Worm (Caenorhabditis elegans) whole organism, midembryonic: ENCODE results near the gene set-1.

Experiments
- T22C8.4 ChIP-seq: fragments of 200-800 bp; sonication (Bioruptor generic); IDR thresholded peaks from 2 replicates; pipeline ENCODE4 v1.3.6; 2022; ENCODE audit warnings: missing genetic modification characterization, missing compliant biosample characterization
- cog-1 ChIP-seq: sonication (generic microtip); optimal IDR thresholded peaks from 2 replicates; lab custom pipeline; 2016; ENCODE audit warnings: missing genetic modification characterization, missing compliant biosample characterization
- flt-1 ChIP-seq: fragments of 200-800 bp; sonication (Bioruptor generic); IDR thresholded peaks from 2 replicates; pipeline ENCODE4 v1.3.6; 2022; ENCODE audit warnings: missing genetic modification characterization, missing compliant biosample characterization
- klf-2 ChIP-seq: fragments of 200-800 bp; sonication (Bioruptor generic); conservative IDR thresholded peaks from 2 replicates; pipeline ENCODE4 v1.3.6; 2022; ENCODE audit warnings: missing genetic modification reagents, missing genetic modification characterization, missing compliant biosample characterization
- ref-1 ChIP-seq: fragments of 200-800 bp; sonication (Bioruptor generic); conservative IDR thresholded peaks from 2 replicates; pipeline ENCODE4 v1.3.6; 2022; ENCODE audit warnings: missing genetic modification reagents, missing genetic modification characterization, missing compliant biosample characterization
- ztf-23 ChIP-seq: fragments of 200-800 bp; sonication (Bioruptor generic); IDR thresholded peaks from 2 replicates; pipeline ENCODE4 v1.3.6; 2022; ENCODE audit warnings: missing genetic modification reagents, missing genetic modification characterization, missing compliant biosample characterization
- ztf-29 ChIP-seq: fragments of 200-800 bp; sonication (Bioruptor generic); IDR thresholded peaks from 2 replicates; pipeline ENCODE4 v1.3.6; 2022; ENCODE audit warnings: missing genetic modification reagents, missing genetic modification characterization, missing compliant biosample characterization

- TF ChIP-seq klf-2 (no peak), ztf-23 (GFP tag; lab: Robert Waterston, UW) (no peak), ztf-29 (GFP tag; lab: Robert Waterston, UW) (no peak), flt-1 (no peak), T22C8.4 (no peak), ref-1 (GFP tag; lab: Robert Waterston, UW) (no peak), cog-1 (tag; lab: Kevin White, UChicago) (no peak)
Measured at ce11 chrIII:6459820-6460219, 7.6 kb upstream of the set-1 start, which contains the start of gene algn-1.
